Worm (Caenorhabditis elegans) whole organism, L2 larva: ENCODE results near the gene hrg-10.
A peak's percentile ranks its signal among the peaks of the same experiment; 100 is the strongest.

Source experiments
- C34F6.9 ChIP-seq: fragments of 150-350 bp; optimal IDR thresholded peaks from 2 replicates; lab custom pipeline; 2014; ENCODE audit warnings: missing biosample characterization, missing genetic modification characterization
- F13H6.1 ChIP-seq: sonication (generic microtip); optimal IDR thresholded peaks from 2 replicates; lab custom pipeline; 2016; ENCODE audit warnings: missing genetic modification characterization, missing compliant biosample characterization
- R02D3.7 ChIP-seq: fragments of 150-350 bp; optimal IDR thresholded peaks from 2 replicates; lab custom pipeline; 2014; ENCODE audit warnings: missing biosample characterization, missing genetic modification characterization
- ZK546.5 ChIP-seq: sonication (generic microtip); optimal IDR thresholded peaks from 2 replicates; lab custom pipeline; 2017; ENCODE audit warnings: missing biosample characterization, missing genetic modification characterization
- alr-1 ChIP-seq: fragments of 150-350 bp; optimal IDR thresholded peaks from 2 replicates; lab custom pipeline; 2014; ENCODE audit warnings: missing biosample characterization, missing genetic modification characterization
- aly-2 ChIP-seq: fragments of 150-350 bp; optimal IDR thresholded peaks from 2 replicates; lab custom pipeline; 2014; ENCODE audit warnings: missing biosample characterization, missing genetic modification characterization
- ama-1 ChIP-seq: fragments of 150-350 bp; optimal IDR thresholded peaks from 2 replicates; lab custom pipeline; 2018; ENCODE audit warnings: inconsistent platforms
- blmp-1 ChIP-seq: sonication (generic microtip); optimal IDR thresholded peaks from 2 replicates; lab custom pipeline; 2017; ENCODE audit warnings: missing genetic modification characterization, mild to moderate bottlenecking, missing compliant biosample characterization, antibody characterized with exemption, moderate library complexity; ENCODE audit not compliant: insufficient read depth
- ceh-16 ChIP-seq: fragments of 150-350 bp; optimal IDR thresholded peaks from 2 replicates; lab custom pipeline; 2014; ENCODE audit warnings: missing biosample characterization, missing genetic modification characterization
- ceh-82 ChIP-seq: fragments of 150-350 bp; optimal IDR thresholded peaks from 2 replicates; lab custom pipeline; 2014; ENCODE audit warnings: missing biosample characterization, missing genetic modification characterization
- crh-2 ChIP-seq: sonication (generic microtip); optimal IDR thresholded peaks from 2 replicates; lab custom pipeline; 2017; ENCODE audit warnings: missing biosample characterization, missing genetic modification characterization
- dmd-4 ChIP-seq: sonication (generic microtip); optimal IDR thresholded peaks from 2 replicates; lab custom pipeline; 2017; ENCODE audit warnings: missing biosample characterization, missing genetic modification characterization
- egl-27 ChIP-seq: sonication (generic microtip); optimal IDR thresholded peaks from 3 replicates; lab custom pipeline; 2017; ENCODE audit warnings: missing biosample characterization, missing genetic modification reagents, missing genetic modification characterization
- elt-3 ChIP-seq: sonication (generic microtip); optimal IDR thresholded peaks from 2 replicates; lab custom pipeline; 2017; ENCODE audit warnings: missing biosample characterization, missing genetic modification characterization
- fos-1 ChIP-seq: fragments of 150-350 bp; optimal IDR thresholded peaks from 2 replicates; lab custom pipeline; 2014; ENCODE audit warnings: missing biosample characterization, missing genetic modification characterization
- gmeb-1 ChIP-seq: fragments of 150-350 bp; optimal IDR thresholded peaks from 2 replicates; lab custom pipeline; 2014; ENCODE audit warnings: missing biosample characterization, missing genetic modification characterization
- lin-11 ChIP-seq: fragments of 150-350 bp; sonication (generic microtip); optimal IDR thresholded peaks from 2 replicates; lab custom pipeline; 2014; ENCODE audit warnings: missing biosample characterization, missing genetic modification characterization, inconsistent platforms, mixed read lengths
- lin-13 ChIP-seq: fragments of 150-350 bp; optimal IDR thresholded peaks from 2 replicates; lab custom pipeline; 2014; ENCODE audit warnings: missing biosample characterization, missing genetic modification reagents, missing genetic modification characterization
- lsy-2 ChIP-seq, 2 experiments: fragments of 150-350 bp in 1 of 2; sonication (generic microtip) in 1 of 2; optimal IDR thresholded peaks; 2 replicates each; lab custom pipeline; 2014 to 2017; ENCODE audit warnings: missing biosample characterization in 2 of 2, missing genetic modification characterization in 2 of 2
- mab-5 ChIP-seq: fragments of 150-350 bp; optimal IDR thresholded peaks from 2 replicates; lab custom pipeline; 2014; ENCODE audit warnings: missing biosample characterization, missing genetic modification characterization
- mbf-1 ChIP-seq: sonication (generic microtip); optimal IDR thresholded peaks from 2 replicates; lab custom pipeline; 2017; ENCODE audit warnings: missing biosample characterization, missing genetic modification characterization
- mdl-1 ChIP-seq, 2 experiments: fragments of 150-350 bp in 1 of 2; sonication (generic microtip) in 1 of 2; optimal IDR thresholded peaks; 2 replicates each; lab custom pipeline; 2017; ENCODE audit warnings: missing biosample characterization in 2 of 2, missing genetic modification characterization in 2 of 2
- nhr-10 ChIP-seq: sonication (generic microtip); optimal IDR thresholded peaks from 2 replicates; lab custom pipeline; 2017; ENCODE audit warnings: missing biosample characterization, missing genetic modification characterization
- nhr-129 ChIP-seq: fragments of 150-350 bp; optimal IDR thresholded peaks from 2 replicates; lab custom pipeline; 2014; ENCODE audit warnings: missing biosample characterization, missing genetic modification characterization
- nhr-21 ChIP-seq: fragments of 150-350 bp; optimal IDR thresholded peaks from 2 replicates; lab custom pipeline; 2014; ENCODE audit warnings: missing biosample characterization, missing genetic modification characterization
- nhr-23 ChIP-seq: fragments of 150-350 bp; optimal IDR thresholded peaks from 2 replicates; lab custom pipeline; 2014; ENCODE audit warnings: missing biosample characterization, missing genetic modification reagents, missing genetic modification characterization
- nhr-237 ChIP-seq: fragments of 150-350 bp; optimal IDR thresholded peaks from 2 replicates; lab custom pipeline; 2014; ENCODE audit warnings: missing biosample characterization, missing genetic modification characterization
- nhr-25 ChIP-seq: fragments of 150-350 bp; sonication (generic microtip); optimal IDR thresholded peaks from 3 replicates; lab custom pipeline; 2014; ENCODE audit warnings: missing biosample characterization, missing genetic modification characterization
- nhr-6 ChIP-seq: fragments of 150-350 bp; optimal IDR thresholded peaks from 2 replicates; lab custom pipeline; 2014; ENCODE audit warnings: missing biosample characterization, missing genetic modification characterization
- peb-1 ChIP-seq: fragments of 150-350 bp; optimal IDR thresholded peaks from 2 replicates; lab custom pipeline; 2014; ENCODE audit warnings: missing biosample characterization, missing genetic modification characterization
- sem-4 ChIP-seq: fragments of 150-350 bp; optimal IDR thresholded peaks from 2 replicates; lab custom pipeline; 2014; ENCODE audit warnings: missing biosample characterization, missing genetic modification reagents, missing genetic modification characterization
- skn-1 ChIP-seq: sonication (generic microtip); optimal IDR thresholded peaks from 2 replicates; lab custom pipeline; 2017; ENCODE audit warnings: missing biosample characterization, missing genetic modification characterization
- sma-3 ChIP-seq: sonication (generic microtip); optimal IDR thresholded peaks from 2 replicates; lab custom pipeline; 2016; ENCODE audit warnings: missing genetic modification reagents, missing genetic modification characterization, missing compliant biosample characterization
- sma-9 ChIP-seq, 2 experiments: fragments of 150-350 bp in 1 of 2; sonication (generic microtip) in 1 of 2; optimal IDR thresholded peaks; 2 replicates each; lab custom pipeline; 2014 to 2016; ENCODE audit warnings: missing genetic modification characterization in 2 of 2, mild to moderate bottlenecking in 1 of 2, missing biosample characterization in 1 of 2, missing compliant biosample characterization in 1 of 2, missing genetic modification reagents in 1 of 2, moderate library complexity in 1 of 2
- unc-39 ChIP-seq: fragments of 150-350 bp; optimal IDR thresholded peaks from 2 replicates; lab custom pipeline; 2014; ENCODE audit warnings: missing biosample characterization, missing genetic modification characterization
- unc-55 ChIP-seq: fragments of 150-350 bp; sonication (generic microtip); optimal IDR thresholded peaks from 3 replicates; lab custom pipeline; 2014; ENCODE audit warnings: missing biosample characterization, missing genetic modification reagents, missing genetic modification characterization
- unc-62 ChIP-seq: fragments of 150-350 bp; optimal IDR thresholded peaks from 2 replicates; lab custom pipeline; 2014; ENCODE audit warnings: missing biosample characterization, missing genetic modification reagents, missing genetic modification characterization
- ztf-11 ChIP-seq: sonication (generic microtip); optimal IDR thresholded peaks from 2 replicates; lab custom pipeline; 2017; ENCODE audit warnings: missing biosample characterization, missing genetic modification characterization
- ztf-4 ChIP-seq: fragments of 150-350 bp; optimal IDR thresholded peaks from 2 replicates; lab custom pipeline; 2014; ENCODE audit warnings: missing biosample characterization, missing genetic modification characterization

Gene hrg-10

DNA sequence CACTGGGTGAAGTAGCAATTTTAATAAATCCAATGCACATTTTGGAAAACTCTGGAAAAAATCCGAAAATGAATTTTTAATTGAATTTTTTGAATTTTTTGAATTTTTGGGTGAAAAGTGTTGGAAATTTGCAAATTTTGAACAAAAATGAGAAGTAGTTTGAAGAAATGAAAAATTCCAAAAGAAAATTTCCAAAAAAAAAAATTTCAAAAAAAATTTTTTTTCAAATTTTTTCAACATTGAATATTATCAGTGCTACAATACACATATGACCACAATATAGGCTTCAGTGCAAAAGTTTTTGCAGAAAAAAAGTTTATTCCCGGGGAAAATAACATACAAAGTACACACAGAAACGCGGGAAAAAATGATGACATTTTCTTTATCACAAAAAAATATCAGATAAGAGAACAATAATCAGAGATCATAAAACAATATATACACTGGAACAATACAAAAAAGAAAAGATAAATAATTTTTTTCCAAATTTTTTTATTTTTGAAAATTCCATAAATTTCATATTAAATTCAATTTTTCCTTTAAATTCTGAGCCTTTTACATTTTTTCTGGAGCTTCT, at the start of gene hrg-10:
TSS of gene hrg-10 (minus strand) at position 51 of the 577 bp plus-strand sequence.
- peak; percentile 12 for TF ChIP-seq fos-1
- TF ChIP-seq nhr-129 (tag; lab: Kevin White, UChicago) = no peak
- TF ChIP-seq ceh-16 = no peak
- peak; percentile 15 for TF ChIP-seq skn-1

DNA sequence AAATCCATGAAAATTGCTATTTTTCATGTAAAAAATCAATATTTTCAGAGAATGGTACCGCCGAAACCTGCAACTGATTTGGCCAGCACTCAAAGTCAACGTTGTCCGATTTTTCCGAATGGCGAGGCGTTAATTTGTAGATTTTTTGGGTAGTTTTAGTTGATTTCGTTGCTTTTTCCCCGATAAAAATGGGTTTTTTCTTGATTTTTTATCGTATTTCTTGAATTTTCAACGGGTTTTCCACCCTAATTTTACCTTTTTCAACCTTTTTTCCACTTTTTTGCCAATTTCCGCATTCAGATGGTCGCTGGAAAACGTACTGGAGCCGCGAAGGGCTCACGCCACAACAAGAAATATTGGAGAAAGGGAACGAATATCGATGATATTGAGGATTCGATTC, 44.5 kb upstream of the hrg-10 start, which contains the start of gene Y39B6A.33:
TSS of gene Y39B6A.33 (plus strand) at position 301 of the 400 bp plus-strand sequence.
- TF ChIP-seq unc-39 (no peak), nhr-6 (no peak), nhr-21 (tag; lab: Kevin White, UChicago) (no peak), nhr-23 (tag; lab: Kevin White, UChicago) (no peak), nhr-129 (tag; lab: Kevin White, UChicago) (no peak)

DNA sequence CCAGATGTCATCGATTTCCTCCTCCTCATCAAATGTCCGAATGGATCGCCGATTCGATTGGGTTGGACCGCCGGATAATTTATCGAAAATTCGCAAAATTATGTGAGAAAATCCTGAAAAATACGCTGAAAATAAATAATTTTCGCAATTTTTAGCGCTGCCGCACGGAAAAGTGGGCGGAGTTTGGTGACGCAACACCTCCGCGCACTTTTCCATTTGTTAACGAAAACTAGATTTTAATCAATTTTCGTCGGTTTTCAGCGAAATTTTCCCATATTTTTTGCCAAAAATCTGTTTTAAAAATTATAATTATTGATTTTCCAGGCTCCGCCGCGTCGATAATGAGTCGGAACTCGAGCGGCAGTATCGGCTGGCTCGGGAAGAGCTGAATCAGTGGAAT, 43.9 kb upstream of the hrg-10 start, which contains the start of gene Y39B6A.34:
TSS of gene Y39B6A.34 (plus strand) at position 3 of the 400 bp plus-strand sequence.
- TF ChIP-seq F13H6.1 (tag; lab: Kevin White, UChicago) = peak; percentile 13
- peak; percentile 23 for TF ChIP-seq C34F6.9 (tag; lab: Kevin White, UChicago)
- no peak for TF ChIP-seq lin-13 (GFP tag; lab: Kevin White, UChicago)
- no peak for TF ChIP-seq nhr-129 (tag; lab: Kevin White, UChicago)
- TF ChIP-seq nhr-21 (tag; lab: Kevin White, UChicago) = no peak
- no peak for TF ChIP-seq sem-4
- no peak for TF ChIP-seq crh-2 (tag; lab: Kevin White, UChicago)
- TF ChIP-seq sma-9 (GFP tag; optimal IDR thresholded peaks at IDR 0.05; lab: Kevin White, UChicago) = peak; percentile 25
- TF ChIP-seq sma-9 (tag; optimal IDR thresholded peaks at IDR 0.05; lab: Kevin White, UChicago) = no peak
- no peak for TF ChIP-seq fos-1
- peak in 1 of 2 experiments; percentile 24 for TF ChIP-seq lsy-2 (tag; optimal IDR thresholded peaks at IDR 0.05; lab: Kevin White, UChicago)
- TF ChIP-seq alr-1 = no peak
- TF ChIP-seq ztf-4 (tag; lab: Kevin White, UChicago) = no peak
- no peak for TF ChIP-seq nhr-10
- no peak for TF ChIP-seq dmd-4 (tag; lab: Kevin White, UChicago)
- peak; percentile 41 for TF ChIP-seq unc-55 (GFP tag; lab: Kevin White, UChicago)
- no peak for TF ChIP-seq sma-3 (GFP tag; lab: Kevin White, UChicago)
- TF ChIP-seq peb-1 (tag; lab: Kevin White, UChicago) = no peak
- no peak for TF ChIP-seq ZK546.5 (tag; lab: Kevin White, UChicago)
- TF ChIP-seq mab-5 (tag; lab: Kevin White, UChicago) = no peak
- TF ChIP-seq gmeb-1 (tag; lab: Kevin White, UChicago) = no peak

DNA sequence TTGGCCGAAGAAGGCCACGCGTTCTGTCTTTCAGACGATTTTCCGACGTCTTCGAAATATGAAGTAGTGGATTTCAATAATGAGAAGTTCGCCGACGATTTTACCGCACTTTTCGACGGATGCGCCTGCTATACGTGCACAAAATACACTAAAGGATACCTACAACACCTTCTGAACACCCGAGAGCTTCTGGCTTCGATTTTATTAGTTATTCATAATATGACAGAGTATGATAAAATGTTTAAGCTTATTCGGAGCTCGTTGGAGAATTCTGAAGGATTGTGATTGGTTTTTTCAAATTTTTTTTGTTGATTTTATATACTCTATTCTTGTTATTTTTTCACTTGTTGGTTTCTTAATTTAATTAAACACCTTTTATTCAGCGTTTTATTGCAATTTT, 43.4 kb upstream of the hrg-10 start:
- TF ChIP-seq skn-1 = no peak
- no peak for TF ChIP-seq sem-4
- TF ChIP-seq lin-11 (tag; lab: Kevin White, UChicago) = no peak

DNA sequence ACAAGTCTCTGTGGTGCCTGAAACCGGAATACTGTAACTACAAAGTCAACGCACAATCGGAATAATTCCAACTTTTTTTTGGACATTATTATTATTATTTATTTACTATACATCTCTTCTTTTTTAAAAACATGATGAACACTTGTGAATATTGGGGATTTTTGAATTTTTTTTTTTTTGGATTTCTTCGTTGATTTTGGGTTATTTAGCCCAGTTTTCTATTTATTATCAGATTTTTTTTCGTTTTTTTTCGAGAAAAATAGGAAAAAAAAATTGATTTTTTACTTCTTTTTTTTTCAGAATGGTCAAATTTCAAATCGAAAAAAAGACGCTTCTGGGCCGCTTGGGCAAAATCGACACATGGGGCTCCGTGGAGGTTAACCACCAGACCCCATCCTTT, 40.9 kb upstream of the hrg-10 start, which contains the start of gene tgt-2:
TSS of gene tgt-2 (plus strand) at position 301 of the 400 bp plus-strand sequence.
- TF ChIP-seq lin-13 (GFP tag; lab: Kevin White, UChicago) (no peak), ceh-16 (no peak), ztf-11 (tag; lab: Kevin White, UChicago) (no peak), mab-5 (tag; lab: Kevin White, UChicago) (no peak), nhr-129 (tag; lab: Kevin White, UChicago) (no peak), sma-3 (GFP tag; lab: Kevin White, UChicago) (no peak), nhr-25 (tag; lab: Kevin White, UChicago) (no peak), mbf-1 (tag; lab: Kevin White, UChicago) (no peak), egl-27 (no peak)

DNA sequence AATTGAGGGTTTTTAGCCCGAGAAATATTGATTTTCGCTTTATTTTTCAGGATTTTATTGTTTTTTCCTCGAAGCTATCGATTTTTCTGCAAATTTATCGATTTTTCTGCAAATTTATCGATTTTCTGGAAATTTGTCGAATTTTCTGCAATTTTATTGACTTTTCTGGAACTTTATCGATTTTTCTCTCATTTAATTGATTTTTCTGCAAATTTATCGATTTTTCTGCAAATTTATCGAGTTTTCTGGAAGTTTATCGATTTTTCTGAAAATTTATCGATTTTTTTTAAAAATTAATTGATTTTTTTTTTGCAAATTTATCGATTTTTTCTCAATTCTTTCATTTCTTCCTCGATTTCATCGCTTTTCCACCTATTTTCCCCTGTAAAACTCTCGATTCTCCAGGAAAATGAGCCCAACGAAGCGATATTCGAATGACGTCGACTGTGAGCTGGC, 36.4 kb upstream of the hrg-10 start, which contains the start of gene gtf-2F2:
TSS of gene gtf-2F2 (plus strand) at position 406 of the 456 bp plus-strand sequence.
- no peak for TF ChIP-seq ceh-82
- TF ChIP-seq elt-3 (tag; lab: Kevin White, UChicago) = no peak
- no peak for TF ChIP-seq ztf-4 (tag; lab: Kevin White, UChicago)
- TF ChIP-seq nhr-237 (tag; lab: Kevin White, UChicago) = no peak
- no peak for TF ChIP-seq R02D3.7 (tag; lab: Kevin White, UChicago)
- TF ChIP-seq ama-1 (lab: Kevin White, UChicago) = no peak
- no peak for TF ChIP-seq aly-2 (tag; lab: Kevin White, UChicago)
- no peak for TF ChIP-seq ZK546.5 (tag; lab: Kevin White, UChicago)
- TF ChIP-seq unc-62 = no peak
- TF ChIP-seq nhr-129 (tag; lab: Kevin White, UChicago) = no peak
- no peak for TF ChIP-seq nhr-10
- TF ChIP-seq gmeb-1 (tag; lab: Kevin White, UChicago) = no peak
- TF ChIP-seq blmp-1 (tag; lab: Kevin White, UChicago) = no peak
- no peak for TF ChIP-seq nhr-21 (tag; lab: Kevin White, UChicago)
- TF ChIP-seq mdl-1 (tag; optimal IDR thresholded peaks at IDR 0.05; lab: Kevin White, UChicago) = no peak
- no peak for TF ChIP-seq nhr-25 (tag; lab: Kevin White, UChicago)
- TF ChIP-seq sma-9 (GFP tag; optimal IDR thresholded peaks at IDR 0.05; lab: Kevin White, UChicago) = no peak
- TF ChIP-seq sma-9 (tag; optimal IDR thresholded peaks at IDR 0.05; lab: Kevin White, UChicago) = no peak
- no peak for TF ChIP-seq unc-55 (GFP tag; lab: Kevin White, UChicago)
